Worm (Caenorhabditis elegans) whole organism, L3 larva: ENCODE measurements around the gene F58B4.3.

Source experiments
- R02D3.7 ChIP-seq: fragments of 150-350 bp; optimal IDR thresholded peaks from 2 replicates; lab custom pipeline; 2014; ENCODE audit warnings: missing biosample characterization, missing genetic modification characterization
- aly-2 ChIP-seq: fragments of 150-350 bp; optimal IDR thresholded peaks from 2 replicates; lab custom pipeline; 2014; ENCODE audit warnings: missing biosample characterization, missing genetic modification characterization
- ama-1 ChIP-seq: fragments of 150-350 bp; optimal IDR thresholded peaks from 2 replicates; lab custom pipeline; 2018
- ceh-28 ChIP-seq: fragments of 150-350 bp; optimal IDR thresholded peaks from 2 replicates; lab custom pipeline; 2014; ENCODE audit warnings: missing biosample characterization, missing genetic modification reagents, missing genetic modification characterization
- ceh-82 ChIP-seq: fragments of 150-350 bp; optimal IDR thresholded peaks from 2 replicates; lab custom pipeline; 2014; ENCODE audit warnings: missing biosample characterization, missing genetic modification characterization
- ceh-9 ChIP-seq: sonication (generic microtip); optimal IDR thresholded peaks from 2 replicates; lab custom pipeline; 2018; ENCODE audit warnings: missing biosample characterization, missing genetic modification characterization
- daf-12 ChIP-seq: fragments of 150-350 bp; optimal IDR thresholded peaks from 2 replicates; lab custom pipeline; 2014; ENCODE audit warnings: missing biosample characterization, missing genetic modification reagents, missing genetic modification characterization
- egl-27 ChIP-seq: sonication (generic microtip); optimal IDR thresholded peaks from 4 replicates; lab custom pipeline; 2017; ENCODE audit warnings: missing biosample characterization, missing genetic modification reagents, missing genetic modification characterization
- egl-5 ChIP-seq: fragments of 150-350 bp; optimal IDR thresholded peaks from 2 replicates; lab custom pipeline; 2017; ENCODE audit warnings: missing biosample characterization, missing genetic modification reagents, missing genetic modification characterization, inconsistent platforms
- elt-1 ChIP-seq: fragments of 150-350 bp; optimal IDR thresholded peaks from 2 replicates; lab custom pipeline; 2014; ENCODE audit warnings: missing biosample characterization, missing genetic modification characterization
- elt-2 ChIP-seq: sonication (generic microtip); optimal IDR thresholded peaks from 2 replicates; lab custom pipeline; 2016; ENCODE audit warnings: missing genetic modification reagents, mild to moderate bottlenecking, missing genetic modification characterization, missing compliant biosample characterization
- elt-3 ChIP-seq, 3 experiments: fragments of 150-350 bp in 1 of 3; sonication (generic microtip) in 2 of 3; optimal IDR thresholded peaks; 2 replicates in 2 of 3; 4 replicates in 1 of 3; lab custom pipeline; 2014 to 2017; ENCODE audit warnings: missing biosample characterization in 3 of 3, missing genetic modification characterization in 3 of 3
- eor-1 ChIP-seq, 2 experiments: fragments of 150-350 bp; optimal IDR thresholded peaks; 2 replicates each; lab custom pipeline; 2014 to 2018; ENCODE audit warnings: missing biosample characterization in 2 of 2, missing genetic modification characterization in 2 of 2
- fkh-10 ChIP-seq: sonication (generic microtip); optimal IDR thresholded peaks from 2 replicates; lab custom pipeline; 2017; ENCODE audit warnings: missing biosample characterization, missing genetic modification reagents, missing genetic modification characterization
- hmg-11 ChIP-seq: sonication (generic microtip); optimal IDR thresholded peaks from 2 replicates; lab custom pipeline; 2016; ENCODE audit warnings: missing genetic modification characterization, missing compliant biosample characterization
- lin-15B ChIP-seq: fragments of 150-350 bp; optimal IDR thresholded peaks from 2 replicates; lab custom pipeline; 2014; ENCODE audit warnings: missing biosample characterization, missing genetic modification characterization
- lin-39 ChIP-seq: fragments of 150-350 bp; optimal IDR thresholded peaks from 2 replicates; lab custom pipeline; 2018; ENCODE audit warnings: missing biosample characterization, missing genetic modification reagents, missing genetic modification characterization
- lsy-12 ChIP-seq: sonication (generic microtip); optimal IDR thresholded peaks from 2 replicates; lab custom pipeline; 2016; ENCODE audit warnings: mild to moderate bottlenecking, missing genetic modification characterization, missing compliant biosample characterization
- mdl-1 ChIP-seq: fragments of 150-350 bp; optimal IDR thresholded peaks from 2 replicates; lab custom pipeline; 2014; ENCODE audit warnings: missing biosample characterization, missing genetic modification characterization
- mml-1 ChIP-seq: fragments of 150-350 bp; sonication (generic microtip); optimal IDR thresholded peaks from 3 replicates; lab custom pipeline; 2014; ENCODE audit warnings: missing biosample characterization, missing genetic modification characterization
- nfya-1 ChIP-seq: sonication (generic microtip); optimal IDR thresholded peaks from 2 replicates; lab custom pipeline; 2017; ENCODE audit warnings: missing genetic modification characterization, mild to moderate bottlenecking, missing compliant biosample characterization, antibody characterized with exemption, moderate library complexity; ENCODE audit not compliant: insufficient read depth
- nhr-11 ChIP-seq: fragments of 150-350 bp; optimal IDR thresholded peaks from 2 replicates; lab custom pipeline; 2014; ENCODE audit warnings: missing biosample characterization, missing genetic modification characterization
- nhr-23 ChIP-seq: fragments of 150-350 bp; optimal IDR thresholded peaks from 2 replicates; lab custom pipeline; 2014; ENCODE audit warnings: missing biosample characterization, missing genetic modification reagents, missing genetic modification characterization
- nhr-237 ChIP-seq: fragments of 150-350 bp; optimal IDR thresholded peaks from 2 replicates; lab custom pipeline; 2014; ENCODE audit warnings: missing biosample characterization, missing genetic modification characterization
- nhr-25 ChIP-seq: sonication (generic microtip); optimal IDR thresholded peaks from 2 replicates; lab custom pipeline; 2017; ENCODE audit warnings: missing biosample characterization, missing genetic modification characterization
- nhr-28 ChIP-seq: fragments of 150-350 bp; optimal IDR thresholded peaks from 2 replicates; lab custom pipeline; 2014; ENCODE audit warnings: missing biosample characterization, missing genetic modification characterization
- nhr-43 ChIP-seq: sonication (generic microtip); optimal IDR thresholded peaks from 2 replicates; lab custom pipeline; 2016; ENCODE audit warnings: mild to moderate bottlenecking, missing genetic modification characterization, missing compliant biosample characterization; ENCODE audit not compliant: poor library complexity, severe bottlenecking
- nhr-67 ChIP-seq: fragments of 150-350 bp; optimal IDR thresholded peaks from 2 replicates; lab custom pipeline; 2014; ENCODE audit warnings: missing biosample characterization, missing genetic modification characterization
- nhr-76 ChIP-seq: fragments of 150-350 bp; sonication (generic microtip); optimal IDR thresholded peaks from 5 replicates; lab custom pipeline; 2014; ENCODE audit warnings: missing biosample characterization, missing genetic modification characterization
- nhr-77 ChIP-seq: fragments of 150-350 bp; optimal IDR thresholded peaks from 2 replicates; lab custom pipeline; 2014; ENCODE audit warnings: missing biosample characterization, missing genetic modification characterization
- pha-4 ChIP-seq: fragments of 150-350 bp; optimal IDR thresholded peaks from 2 replicates; lab custom pipeline; 2014; ENCODE audit warnings: missing biosample characterization, missing genetic modification reagents, missing genetic modification characterization
- pqm-1 ChIP-seq: fragments of 150-350 bp; optimal IDR thresholded peaks from 2 replicates; lab custom pipeline; 2017; ENCODE audit warnings: missing biosample characterization, missing genetic modification characterization, inconsistent platforms
- sea-2 ChIP-seq: fragments of 150-350 bp; sonication (generic microtip); optimal IDR thresholded peaks from 4 replicates; lab custom pipeline; 2014; ENCODE audit warnings: missing biosample characterization, missing genetic modification reagents, missing genetic modification characterization
- snpc-4 ChIP-seq: fragments of 150-350 bp; optimal IDR thresholded peaks from 2 replicates; lab custom pipeline; 2014; ENCODE audit warnings: missing biosample characterization, missing genetic modification characterization
- tbx-2 ChIP-seq: sonication (generic microtip); optimal IDR thresholded peaks from 2 replicates; lab custom pipeline; 2016; ENCODE audit warnings: mild to moderate bottlenecking, missing genetic modification characterization, missing compliant biosample characterization
- unc-39 ChIP-seq: sonication (generic microtip); optimal IDR thresholded peaks from 4 replicates; lab custom pipeline; 2017; ENCODE audit warnings: missing biosample characterization, missing genetic modification characterization
- unc-62 ChIP-seq: fragments of 150-350 bp; sonication (generic microtip); optimal IDR thresholded peaks from 4 replicates; lab custom pipeline; 2014; ENCODE audit warnings: missing biosample characterization, missing genetic modification reagents, missing genetic modification characterization
- zag-1 ChIP-seq: fragments of 150-350 bp; optimal IDR thresholded peaks from 2 replicates; lab custom pipeline; 2014; ENCODE audit warnings: missing biosample characterization, missing genetic modification characterization
- ztf-11 ChIP-seq: fragments of 150-350 bp; optimal IDR thresholded peaks from 2 replicates; lab custom pipeline; 2014; ENCODE audit warnings: missing biosample characterization, missing genetic modification characterization
- ztf-4 ChIP-seq: fragments of 150-350 bp; optimal IDR thresholded peaks from 2 replicates; lab custom pipeline; 2014; ENCODE audit warnings: missing biosample characterization, missing genetic modification characterization

F58B4.3 gene

ce11 chrV:10888153-10888552 lies 41.5 kb upstream of the F58B4.3 start:
- TF ChIP-seq nhr-43 (peak; percentile 23), R02D3.7 (tag; lab: Kevin White, UChicago) (no peak)

- TF ChIP-seq daf-12 (tag; lab: Kevin White, UChicago) (no peak), nhr-23 (no peak), mdl-1 (tag; lab: Kevin White, UChicago) (no peak), zag-1 (tag; lab: Kevin White, UChicago) (no peak), sea-2 (no peak), eor-1 (tag; optimal IDR thresholded peaks at IDR 0.05; lab: Kevin White, UChicago) (no peak), nhr-76 (no peak), nhr-237 (no peak), hmg-11 (no peak), ztf-11 (tag; lab: Kevin White, UChicago) (no peak), nhr-43 (no peak), lin-15B (tag; lab: Kevin White, UChicago) (no peak), egl-27 (tag; lab: Kevin White, UChicago) (no peak), aly-2 (tag; lab: Kevin White, UChicago) (no peak), ceh-82 (no peak), elt-3 (tag; optimal IDR thresholded peaks at IDR 0.05; lab: Kevin White, UChicago) (no peak)
Measured at ce11 chrV:10889036-10889435, 40.6 kb upstream of the F58B4.3 start, which contains the start of gene F32D8.11. Gene F32D8.11, minus strand, starts transcription at chrV:10889136.

ce11 chrV:10889774-10890173 lies 39.8 kb upstream of the F58B4.3 start:
- TF ChIP-seq ama-1 (peak; percentile 63), lsy-12 (tag; lab: Kevin White, UChicago) (no peak), unc-39 (tag; lab: Kevin White, UChicago) (no peak)

- TF ChIP-seq nhr-23 (peak; percentile 77), pqm-1 (tag; lab: Kevin White, UChicago) (peak; percentile 57), nhr-43 (peak; percentile 65), elt-2 (peak; percentile 39), ceh-9 (tag; lab: Kevin White, UChicago) (no peak), nfya-1 (tag; lab: Kevin White, UChicago) (peak; percentile 47), ztf-11 (tag; lab: Kevin White, UChicago) (no peak), pha-4 (tag; lab: Kevin White, UChicago) (peak; percentile 35), mml-1 (tag; lab: Kevin White, UChicago) (no peak), ceh-28 (tag; lab: Kevin White, UChicago) (peak; percentile 9)
- TF ChIP-seq, all 47 proteins: peak for 7
Measured at ce11 chrV:10890980-10891379, 38.6 kb upstream of the F58B4.3 start, which contains the start of gene F32D8.12. Gene F32D8.12, minus strand, starts transcription at chrV:10891027.

ce11 chrV:10893510-10894128 lies 36.0 kb upstream of the F58B4.3 start, which contains the start of gene F32D8.4:
Gene F32D8.4, minus strand, starts transcription at chrV:10893560.
- TF ChIP-seq snpc-4 (tag; lab: Kevin White, UChicago) (no peak), fkh-10 (GFP tag; lab: Kevin White, UChicago) (no peak), ceh-28 (tag; lab: Kevin White, UChicago) (no peak), eor-1 (tag; optimal IDR thresholded peaks at IDR 0.05; lab: Kevin White, UChicago) (no peak), lin-15B (tag; lab: Kevin White, UChicago) (no peak), nhr-11 (tag; lab: Kevin White, UChicago) (no peak), ceh-82 (no peak), ztf-4 (tag; lab: Kevin White, UChicago) (no peak), zag-1 (tag; lab: Kevin White, UChicago) (no peak), mdl-1 (tag; lab: Kevin White, UChicago) (no peak), nhr-67 (tag; lab: Kevin White, UChicago) (no peak), ceh-9 (tag; lab: Kevin White, UChicago) (no peak), nfya-1 (tag; lab: Kevin White, UChicago) (no peak)

ce11 chrV:10894601-10895000 lies 35.0 kb upstream of the F58B4.3 start, which contains the start of the genes F32D8.14 and F32D8.5:
Gene F32D8.14, minus strand, starts transcription at chrV:10894788.
Gene F32D8.5, plus strand, starts transcription at chrV:10894800.
- peak; percentile 88 for TF ChIP-seq snpc-4 (tag; lab: Kevin White, UChicago)
- no peak for TF ChIP-seq tbx-2
- peak; percentile 65 for TF ChIP-seq elt-1
- TF ChIP-seq fkh-10 (GFP tag; lab: Kevin White, UChicago): no peak
- TF ChIP-seq lin-15B (tag; lab: Kevin White, UChicago): peak; percentile 92
- no peak for TF ChIP-seq nhr-67 (tag; lab: Kevin White, UChicago)
- no peak for TF ChIP-seq nhr-76
- no peak for TF ChIP-seq mdl-1 (tag; lab: Kevin White, UChicago)
- TF ChIP-seq ztf-4 (tag; lab: Kevin White, UChicago): peak; percentile 53
- no peak for TF ChIP-seq nhr-28
- peak; percentile 81 for TF ChIP-seq nfya-1 (tag; lab: Kevin White, UChicago)
- peak; percentile 19 for TF ChIP-seq ama-1
- TF ChIP-seq R02D3.7 (tag; lab: Kevin White, UChicago): peak; percentile 41
- no peak for TF ChIP-seq nhr-77 (tag; lab: Kevin White, UChicago)
- no peak for TF ChIP-seq unc-62 (GFP tag; lab: Kevin White, UChicago)
- TF ChIP-seq lin-39 (tag; lab: Kevin White, UChicago): peak; percentile 90
- TF ChIP-seq nhr-11 (tag; lab: Kevin White, UChicago): no peak
- peak; percentile 81 for TF ChIP-seq pha-4 (tag; lab: Kevin White, UChicago)
- peak; percentile 88 for TF ChIP-seq nhr-25 (tag; lab: Kevin White, UChicago)
- peak; percentile 79 for TF ChIP-seq egl-5 (tag; lab: Kevin White, UChicago)
- TF ChIP-seq lsy-12 (tag; lab: Kevin White, UChicago): peak; percentile 50
- TF ChIP-seq hmg-11: peak; percentile 53
